Worm (Caenorhabditis elegans): Measurements from ENCODE around the gene F28C10.1.
A peak's percentile ranks its signal among the peaks of the same experiment; 100 is the strongest.

The F28C10.1 gene

ce11 chrX:593245-593733 lies 50.4 kb downstream of the F28C10.1 start (continued):
- TF ChIP-seq F23B12.7 (tag; optimal IDR thresholded peaks at IDR 0.05; ENCODE audit: insufficient read depth) (peak; percentile 76), gei-17 (GFP tag; optimal IDR thresholded peaks at IDR 0.05) (peak; percentile 37), F33H1.4 (GFP tag; IDR thresholded peaks at IDR 0.05) (no peak), ekl-4 (GFP tag; IDR thresholded peaks at IDR 0.05) (peak; percentile 66; the same call in 1 of the 2 replicates), B0019.2 (GFP tag; conservative IDR thresholded peaks at IDR 0.05) (no peak), dox-1 (GFP tag; IDR thresholded peaks at IDR 0.05) (no peak; the same call in 1 of the 2 replicates), ztf-22 (GFP tag; optimal IDR thresholded peaks at IDR 0.05) (no peak), chd-7 (tag; optimal IDR thresholded peaks at IDR 0.05) (peak; percentile 81), tbx-9 (tag; optimal IDR thresholded peaks at IDR 0.05; ENCODE audit: borderline replicate concordance) (no peak), nhr-120 (GFP tag; IDR thresholded peaks at IDR 0.05) (no peak), hsf-1 (GFP tag; IDR thresholded peaks at IDR 0.05) (0 out of 2 replicates have a peak, but pooled peaks have one; percentile 50), ceh-91 (GFP tag; IDR thresholded peaks at IDR 0.05) (no peak), F22D6.2 (tag; optimal IDR thresholded peaks at IDR 0.05) (peak; percentile 36), egl-18 (GFP tag; IDR thresholded peaks at IDR 0.05) (no peak), atf-7 (tag; optimal IDR thresholded peaks at IDR 0.05) (peak; percentile 60), mes-4 (tag; optimal IDR thresholded peaks at IDR 0.05) (no peak), K12H6.12 (tag; optimal IDR thresholded peaks at IDR 0.05) (peak; percentile 90), Y67H2A.10 (GFP tag; conservative IDR thresholded peaks at IDR 0.05) (no peak), ceh-100 (GFP tag; IDR thresholded peaks at IDR 0.05) (no peak), egrh-3 (GFP tag; IDR thresholded peaks at IDR 0.05) (peak; percentile 76), ZK185.1 (tag; optimal IDR thresholded peaks at IDR 0.05; ENCODE audit: poor library complexity, severe bottlenecking) (peak; percentile 89), tlf-1 (GFP tag; optimal IDR thresholded peaks at IDR 0.05) (peak; percentile 13), nhr-179 (tag; optimal IDR thresholded peaks at IDR 0.05) (no peak), B0336.3 (GFP tag; IDR thresholded peaks at IDR 0.05) (peak; percentile 85; the same call in 1 of the 2 replicates), lin-40 (tag; optimal IDR thresholded peaks at IDR 0.05) (peak; percentile 85), Y79H2A.3 (GFP tag; conservative IDR thresholded peaks at IDR 0.05) (no peak), nfya-1 (tag; optimal IDR thresholded peaks at IDR 0.05; ENCODE audit: borderline replicate concordance, insufficient read depth) (no peak), ceh-58 (GFP tag; IDR thresholded peaks at IDR 0.05) (no peak), ztf-18 (tag; optimal IDR thresholded peaks at IDR 0.05) (no peak), nhr-90 (tag; optimal IDR thresholded peaks at IDR 0.05) (peak; percentile 2), unc-130 (GFP tag; optimal IDR thresholded peaks at IDR 0.05) (no peak), ets-4 (GFP tag; optimal IDR thresholded peaks at IDR 0.05) (peak; percentile 68), sea-2 (GFP tag; IDR thresholded peaks at IDR 0.05) (no peak), ztf-3 (GFP tag; optimal IDR thresholded peaks at IDR 0.05) (no peak), D2030.7 (GFP tag; IDR thresholded peaks at IDR 0.05) (no peak), zim-3 (tag; optimal IDR thresholded peaks at IDR 0.05) (no peak)

All from whole organism, young adult.